Worm (Caenorhabditis elegans) whole organism, L1 larva: ENCODE results near the gene AH10.2.

Source experiments
- C34B4.2 ChIP-seq: sonication (generic microtip); optimal IDR thresholded peaks from 2 replicates; lab custom pipeline; 2017; ENCODE audit warnings: mild to moderate bottlenecking, missing genetic modification characterization, missing compliant biosample characterization
- alr-1 ChIP-seq: fragments of 200-800 bp; sonication (Bioruptor generic); optimal IDR thresholded peaks from 2 replicates; lab custom pipeline; 2018; ENCODE audit warnings: borderline replicate concordance, mild to moderate bottlenecking, missing genetic modification characterization, missing compliant biosample characterization
- ama-1 ChIP-seq: fragments of 150-350 bp; optimal IDR thresholded peaks from 2 replicates; lab custom pipeline; 2014
- blmp-1 ChIP-seq: fragments of 150-350 bp; optimal IDR thresholded peaks from 2 replicates; lab custom pipeline; 2014; ENCODE audit warnings: missing biosample characterization, missing genetic modification characterization
- ceh-63 ChIP-seq: fragments of 200-800 bp; sonication (Bioruptor generic); optimal IDR thresholded peaks from 2 replicates; lab custom pipeline; 2018; ENCODE audit warnings: mild to moderate bottlenecking, missing genetic modification characterization, missing compliant biosample characterization
- ceh-90 ChIP-seq: sonication (generic microtip); optimal IDR thresholded peaks from 2 replicates; lab custom pipeline; 2016; ENCODE audit warnings: missing genetic modification characterization, missing compliant biosample characterization
- ces-1 ChIP-seq: fragments of 150-350 bp; optimal IDR thresholded peaks from 2 replicates; lab custom pipeline; 2014; ENCODE audit warnings: missing biosample characterization, missing genetic modification reagents, missing genetic modification characterization
- dsc-1 ChIP-seq: sonication (generic microtip); optimal IDR thresholded peaks from 2 replicates; lab custom pipeline; 2016; ENCODE audit warnings: mild to moderate bottlenecking, missing genetic modification characterization, missing compliant biosample characterization
- efl-1 ChIP-seq, 4 experiments: fragments of 150-350 bp; optimal IDR thresholded peaks in 3 of 4; peaks in 1 of 4; 1 replicate in 1 of 4; 2 replicates in 3 of 4; lab custom pipeline; 2014; ENCODE audit warnings: missing biosample characterization in 2 of 4, missing genetic modification characterization in 2 of 4, missing genetic modification reagents in 2 of 4
- egl-13 ChIP-seq: sonication (generic microtip); optimal IDR thresholded peaks from 2 replicates; lab custom pipeline; 2016; ENCODE audit warnings: missing genotype, missing genetic modification reagents, missing genetic modification characterization, missing compliant biosample characterization
- elt-3 ChIP-seq, 6 experiments: fragments of 150-350 bp in 1 of 6; sonication (generic microtip); optimal IDR thresholded peaks; 2 replicates each; lab custom pipeline; 2017 to 2018; ENCODE audit warnings: missing biosample characterization in 6 of 6, missing genetic modification characterization in 6 of 6, inconsistent platforms in 1 of 6
- ets-5 ChIP-seq: fragments of 200-800 bp; sonication (Bioruptor generic); IDR thresholded peaks from 2 replicates; pipeline ENCODE4 v1.3.6; 2022; ENCODE audit warnings: missing genetic modification characterization, missing compliant biosample characterization
- fkh-4 ChIP-seq: sonication (generic microtip); optimal IDR thresholded peaks from 2 replicates; lab custom pipeline; 2016; ENCODE audit warnings: missing compliant biosample characterization, missing genetic modification characterization, borderline replicate concordance
- grh-1 ChIP-seq: fragments of 200-800 bp; sonication (Bioruptor generic); IDR thresholded peaks from 2 replicates; pipeline ENCODE4 v1.3.6; 2022; ENCODE audit warnings: missing genetic modification reagents, missing genetic modification characterization, missing compliant biosample characterization
- hlh-4 ChIP-seq: sonication (generic microtip); optimal IDR thresholded peaks from 2 replicates; lab custom pipeline; 2016; ENCODE audit warnings: mild to moderate bottlenecking, missing genetic modification characterization, missing compliant biosample characterization
- irx-1 ChIP-seq: sonication (generic microtip); optimal IDR thresholded peaks from 2 replicates; lab custom pipeline; 2016; ENCODE audit warnings: missing genetic modification characterization, missing compliant biosample characterization
- lin-14 ChIP-seq: fragments of 200-800 bp; sonication (Bioruptor generic); optimal IDR thresholded peaks from 2 replicates; lab custom pipeline; 2018; ENCODE audit warnings: mild to moderate bottlenecking, missing genetic modification characterization, moderate library complexity, missing compliant biosample characterization
- lin-15B ChIP-seq: fragments of 150-350 bp; sonication (generic microtip); optimal IDR thresholded peaks from 3 replicates; lab custom pipeline; 2014; ENCODE audit warnings: missing biosample characterization, missing genetic modification characterization
- lin-35 ChIP-seq, 2 experiments: fragments of 150-350 bp; optimal IDR thresholded peaks; 2 replicates each; lab custom pipeline; 2014; ENCODE audit warnings: missing biosample characterization in 2 of 2, missing genetic modification characterization in 2 of 2, missing genetic modification reagents in 2 of 2
- lin-39 ChIP-seq: fragments of 150-350 bp; optimal IDR thresholded peaks from 2 replicates; lab custom pipeline; 2014; ENCODE audit warnings: missing biosample characterization, missing genetic modification reagents, missing genetic modification characterization
- lsy-2 ChIP-seq, 2 experiments: fragments of 150-350 bp; optimal IDR thresholded peaks; 2 replicates each; lab custom pipeline; 2014; ENCODE audit warnings: missing biosample characterization in 2 of 2, missing genetic modification characterization in 2 of 2
- mab-9 ChIP-seq: fragments of 200-800 bp; sonication (Bioruptor generic); IDR thresholded peaks from 2 replicates; pipeline ENCODE4 v1.3.6; 2022; ENCODE audit warnings: missing genetic modification reagents, missing genetic modification characterization, missing compliant biosample characterization
- mef-2 ChIP-seq: fragments of 150-350 bp; optimal IDR thresholded peaks from 2 replicates; lab custom pipeline; 2014; ENCODE audit warnings: missing biosample characterization, missing genetic modification characterization
- mep-1 ChIP-seq: fragments of 150-350 bp; optimal IDR thresholded peaks from 2 replicates; lab custom pipeline; 2014; ENCODE audit warnings: missing biosample characterization, missing genetic modification characterization
- nhr-71 ChIP-seq: sonication (generic microtip); optimal IDR thresholded peaks from 2 replicates; lab custom pipeline; 2016; ENCODE audit warnings: mild to moderate bottlenecking, missing genetic modification characterization, moderate library complexity, missing compliant biosample characterization
- nhr-77 ChIP-seq: fragments of 150-350 bp; optimal IDR thresholded peaks from 2 replicates; lab custom pipeline; 2014; ENCODE audit warnings: missing biosample characterization, missing genetic modification characterization
- nhr-85 ChIP-seq: sonication (generic microtip); peaks from one replicate; lab custom pipeline; 2016; ENCODE audit warnings: missing genetic modification characterization, inconsistent platforms, missing compliant biosample characterization
- nhr-90 ChIP-seq: sonication (generic microtip); optimal IDR thresholded peaks from 2 replicates; lab custom pipeline; 2016; ENCODE audit warnings: mild to moderate bottlenecking, missing genetic modification characterization, missing compliant biosample characterization; ENCODE audit not compliant: poor library complexity
- pag-3 ChIP-seq: sonication (generic microtip); optimal IDR thresholded peaks from 2 replicates; lab custom pipeline; 2017; ENCODE audit warnings: missing genetic modification characterization, mild to moderate bottlenecking, missing compliant biosample characterization, antibody characterized with exemption, borderline replicate concordance; ENCODE audit not compliant: insufficient read depth
- rnt-1 ChIP-seq: sonication (generic microtip); optimal IDR thresholded peaks from 2 replicates; lab custom pipeline; 2016; ENCODE audit warnings: mild to moderate bottlenecking, missing genetic modification characterization, moderate library complexity, missing compliant biosample characterization
- skn-1 ChIP-seq: fragments of 150-350 bp; optimal IDR thresholded peaks from 2 replicates; lab custom pipeline; 2014; ENCODE audit warnings: missing biosample characterization, missing genetic modification characterization
- snu-23 ChIP-seq: sonication (generic microtip); optimal IDR thresholded peaks from 2 replicates; lab custom pipeline; 2016; ENCODE audit warnings: missing genetic modification characterization, missing compliant biosample characterization
- sptf-1 ChIP-seq: fragments of 150-350 bp; optimal IDR thresholded peaks from 2 replicates; lab custom pipeline; 2014; ENCODE audit warnings: missing biosample characterization, missing genetic modification characterization
- swsn-7 ChIP-seq: sonication (generic microtip); optimal IDR thresholded peaks from 2 replicates; lab custom pipeline; 2016; ENCODE audit warnings: missing genetic modification characterization, missing compliant biosample characterization
- tlp-1 ChIP-seq: fragments of 150-350 bp; optimal IDR thresholded peaks from 2 replicates; lab custom pipeline; 2014; ENCODE audit warnings: missing biosample characterization, missing genetic modification characterization
- unc-62 ChIP-seq: fragments of 150-350 bp; optimal IDR thresholded peaks from 2 replicates; lab custom pipeline; 2014; ENCODE audit warnings: missing biosample characterization, missing genetic modification reagents, missing genetic modification characterization
- unc-98 ChIP-seq: fragments of 200-800 bp; sonication (Bioruptor generic); IDR thresholded peaks from 2 replicates; pipeline ENCODE4 v1.3.6; 2022; ENCODE audit warnings: missing genetic modification characterization, missing compliant biosample characterization
- zag-1 ChIP-seq: fragments of 150-350 bp; optimal IDR thresholded peaks from 2 replicates; lab custom pipeline; 2014; ENCODE audit warnings: missing biosample characterization, missing genetic modification characterization
- zip-4 ChIP-seq: fragments of 200-800 bp; sonication (Bioruptor generic); optimal IDR thresholded peaks from 2 replicates; lab custom pipeline; 2018; ENCODE audit warnings: mild to moderate bottlenecking, missing genetic modification characterization, moderate library complexity, missing compliant biosample characterization
- ztf-4 ChIP-seq: fragments of 150-350 bp; optimal IDR thresholded peaks from 2 replicates; lab custom pipeline; 2014; ENCODE audit warnings: missing biosample characterization, missing genetic modification characterization

AH10.2 gene

ce11 chrV:14145267-14145666, 11.3 kb upstream of the AH10.2 start, which contains the start of gene par-1:
par-1 (minus strand) TSS chrV:14145367.
- TF ChIP-seq rnt-1 (tag; lab: Kevin White, UChicago): no peak
- no peak for TF ChIP-seq ama-1

- TF ChIP-seq lin-14 (GFP tag; lab: Kevin White, UChicago) (no peak), tlp-1 (tag; lab: Kevin White, UChicago) (no peak), egl-13 (tag; lab: Kevin White, UChicago) (no peak), skn-1 (no peak), lsy-2 (tag; optimal IDR thresholded peaks at IDR 0.05; lab: Kevin White, UChicago) (no peak), lin-35 (GFP tag; optimal IDR thresholded peaks at IDR 0.05; lab: Kevin White, UChicago) (no peak), zip-4 (GFP tag; lab: Kevin White, UChicago) (no peak), grh-1 (GFP tag; lab: Robert Waterston, UW) (no peak), nhr-85 (tag; lab: Kevin White, UChicago) (no peak), pag-3 (tag; lab: Kevin White, UChicago) (no peak), dsc-1 (no peak), ztf-4 (tag; lab: Kevin White, UChicago) (no peak), mep-1 (tag; lab: Kevin White, UChicago) (no peak), lin-39 (no peak), mab-9 (GFP tag; lab: Robert Waterston, UW) (no peak), fkh-4 (tag; lab: Kevin White, UChicago) (no peak), ceh-90 (tag; lab: Kevin White, UChicago) (no peak), snu-23 (no peak), elt-3 (tag; optimal IDR thresholded peaks at IDR 0.05; lab: Kevin White, UChicago) (no peak), alr-1 (tag; lab: Kevin White, UChicago) (no peak)
Observed at ce11 chrV:14146199-14146598, 10.4 kb upstream of the AH10.2 start, which contains the start of gene acs-10. acs-10 (plus strand) TSS chrV:14146499.

- TF ChIP-seq ets-5 (no peak), lin-15B (tag; lab: Kevin White, UChicago) (no peak), blmp-1 (tag; lab: Kevin White, UChicago) (no peak), nhr-77 (tag; lab: Kevin White, UChicago) (no peak)
- TF ChIP-seq, all 84 proteins: peak for 0
Observed at ce11 chrV:14147114-14147513, 9.5 kb upstream of the AH10.2 start.

- TF ChIP-seq mep-1 (tag; lab: Kevin White, UChicago): peak; percentile 21
- TF ChIP-seq lsy-2 (tag; optimal IDR thresholded peaks at IDR 0.05; lab: Kevin White, UChicago): peak in 1 of 2 experiments; percentile 34
- peak; percentile 28 for TF ChIP-seq nhr-71
- TF ChIP-seq lin-14 (GFP tag; lab: Kevin White, UChicago): peak; percentile 76
- peak; percentile 41 for TF ChIP-seq blmp-1 (tag; lab: Kevin White, UChicago)
- no peak for TF ChIP-seq alr-1 (tag; lab: Kevin White, UChicago)
- TF ChIP-seq nhr-85 (tag; lab: Kevin White, UChicago): peak; percentile 85
- no peak for TF ChIP-seq hlh-4 (tag; lab: Kevin White, UChicago)
- peak in 1 of 6 experiments; percentile 32 for TF ChIP-seq elt-3 (tag; optimal IDR thresholded peaks at IDR 0.05; lab: Kevin White, UChicago)
- no peak for TF ChIP-seq mef-2
- no peak for TF ChIP-seq ces-1
- TF ChIP-seq snu-23: peak; percentile 27
- no peak for TF ChIP-seq efl-1 (optimal IDR thresholded peaks at IDR 0.05; lab: Kevin White, UChicago)
- peak in 1 of 2 experiments; percentile 73 for TF ChIP-seq efl-1 (GFP tag; optimal IDR thresholded peaks at IDR 0.05 in 1 of 2; lab: Kevin White, UChicago)
Observed at ce11 chrV:14149125-14149524, 7.4 kb upstream of the AH10.2 start.

ce11 chrV:14150966-14151365, 5.6 kb upstream of the AH10.2 start:
- TF ChIP-seq ceh-63 (GFP tag; lab: Kevin White, UChicago) (no peak), swsn-7 (tag; lab: Kevin White, UChicago) (no peak), lin-14 (GFP tag; lab: Kevin White, UChicago) (peak; percentile 66), mep-1 (tag; lab: Kevin White, UChicago) (peak; percentile 27), zip-4 (GFP tag; lab: Kevin White, UChicago) (no peak), irx-1 (no peak), sptf-1 (tag; lab: Kevin White, UChicago) (no peak), unc-62 (GFP tag; lab: Kevin White, UChicago) (no peak), unc-98 (no peak), nhr-85 (tag; lab: Kevin White, UChicago) (peak; percentile 53), C34B4.2 (no peak), nhr-90 (tag; lab: Kevin White, UChicago) (no peak), zag-1 (tag; lab: Kevin White, UChicago) (no peak), blmp-1 (tag; lab: Kevin White, UChicago) (peak; percentile 29)
